Worm (Caenorhabditis elegans): ENCODE measurements around the gene M163.9.

The M163.9 gene

DNA sequence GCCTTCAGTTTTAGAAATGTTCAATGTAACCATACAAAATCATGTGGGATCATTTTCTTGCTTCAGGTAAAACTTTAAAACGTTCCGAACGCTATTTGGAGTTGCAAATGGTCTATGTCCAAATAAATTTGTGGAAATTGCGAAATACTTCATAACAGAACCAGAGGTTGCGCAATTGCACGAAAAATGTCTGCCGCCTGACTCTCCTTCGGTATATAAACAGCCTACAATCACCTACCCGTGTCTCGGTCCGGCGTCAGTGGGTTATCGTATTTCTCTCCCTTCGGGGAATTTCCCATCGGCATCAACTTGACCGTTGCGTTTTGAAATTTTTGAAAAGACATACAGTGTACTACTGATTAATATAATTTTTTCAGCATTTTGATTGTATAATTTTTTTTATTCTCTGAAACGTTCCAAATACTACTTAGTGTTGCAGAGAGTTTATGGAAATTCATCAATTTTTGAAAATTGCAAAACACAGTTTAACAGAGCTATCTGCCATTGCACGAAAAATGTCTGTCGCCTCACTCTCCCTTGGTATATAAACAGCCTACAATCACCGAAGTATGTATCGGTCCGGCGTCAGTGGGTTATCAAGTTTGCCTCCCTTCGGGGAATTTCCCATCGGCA lies 7.4 kb downstream of the M163.9 start:
- no peak for TF ChIP-seq ztf-29 (GFP tag; IDR thresholded peaks at IDR 0.05)
- no peak for TF ChIP-seq med-1 (GFP tag; optimal IDR thresholded peaks at IDR 0.05; ENCODE audit: insufficient read depth)
- TF ChIP-seq ztf-23 (GFP tag; IDR thresholded peaks at IDR 0.05) = no peak
- no peak for TF ChIP-seq cog-1 (tag; optimal IDR thresholded peaks at IDR 0.05)

DNA sequence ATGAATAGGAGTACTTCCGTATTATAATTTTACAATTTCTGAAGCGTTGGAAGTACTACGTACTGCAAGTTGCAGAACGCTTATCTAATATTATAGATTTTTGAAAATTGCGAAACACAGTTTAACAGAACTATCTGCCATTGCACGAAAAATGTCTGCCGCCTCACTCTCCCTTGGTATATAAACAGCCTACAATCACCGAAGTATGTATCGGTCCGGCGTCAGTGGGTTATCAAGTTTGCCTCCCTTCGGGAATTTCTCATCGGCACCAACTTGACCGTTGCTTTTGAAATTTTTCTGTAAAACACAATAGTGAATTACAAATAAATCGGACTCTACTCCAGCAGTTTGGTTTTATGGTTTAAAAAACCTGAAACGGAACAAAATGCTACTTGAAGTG lies 8.0 kb downstream of the M163.9 start:
- TF ChIP-seq ref-1 (GFP tag; conservative IDR thresholded peaks at IDR 0.05) (no peak), ztf-23 (GFP tag; IDR thresholded peaks at IDR 0.05) (no peak), ztf-29 (GFP tag; IDR thresholded peaks at IDR 0.05) (no peak), T22C8.4 (GFP tag; IDR thresholded peaks at IDR 0.05) (no peak), cog-1 (tag; optimal IDR thresholded peaks at IDR 0.05) (no peak), med-1 (GFP tag; optimal IDR thresholded peaks at IDR 0.05; ENCODE audit: insufficient read depth) (no peak), klf-2 (GFP tag; conservative IDR thresholded peaks at IDR 0.05) (no peak), flt-1 (GFP tag; IDR thresholded peaks at IDR 0.05) (no peak), tab-1 (GFP tag; IDR thresholded peaks at IDR 0.05) (no peak)

DNA sequence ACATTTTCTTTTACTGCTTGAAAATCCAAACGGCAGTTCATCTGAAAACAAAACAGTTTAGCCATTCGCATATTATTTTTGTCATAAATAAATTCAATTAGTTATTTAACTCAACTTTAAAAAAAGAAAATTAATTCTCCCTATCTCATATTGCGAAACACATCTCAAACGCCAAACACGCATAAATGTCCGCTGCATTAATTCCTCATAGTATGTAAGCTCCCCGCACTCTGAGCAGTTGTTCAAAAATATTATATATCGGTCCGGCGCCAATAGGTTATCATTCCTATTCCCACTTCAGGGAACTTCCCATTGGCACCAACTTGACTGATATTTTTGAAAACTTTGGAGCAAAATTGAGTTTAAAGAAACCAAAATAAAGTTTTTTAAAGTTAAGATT lies 8.8 kb downstream of the M163.9 start:
- TF ChIP-seq T22C8.4 (GFP tag; IDR thresholded peaks at IDR 0.05) (no peak), ztf-29 (GFP tag; IDR thresholded peaks at IDR 0.05) (no peak), ref-1 (GFP tag; conservative IDR thresholded peaks at IDR 0.05) (no peak), tab-1 (GFP tag; IDR thresholded peaks at IDR 0.05) (no peak), flt-1 (GFP tag; IDR thresholded peaks at IDR 0.05) (no peak), cog-1 (tag; optimal IDR thresholded peaks at IDR 0.05) (no peak), med-1 (GFP tag; optimal IDR thresholded peaks at IDR 0.05; ENCODE audit: insufficient read depth) (no peak), klf-2 (GFP tag; conservative IDR thresholded peaks at IDR 0.05) (no peak)

DNA sequence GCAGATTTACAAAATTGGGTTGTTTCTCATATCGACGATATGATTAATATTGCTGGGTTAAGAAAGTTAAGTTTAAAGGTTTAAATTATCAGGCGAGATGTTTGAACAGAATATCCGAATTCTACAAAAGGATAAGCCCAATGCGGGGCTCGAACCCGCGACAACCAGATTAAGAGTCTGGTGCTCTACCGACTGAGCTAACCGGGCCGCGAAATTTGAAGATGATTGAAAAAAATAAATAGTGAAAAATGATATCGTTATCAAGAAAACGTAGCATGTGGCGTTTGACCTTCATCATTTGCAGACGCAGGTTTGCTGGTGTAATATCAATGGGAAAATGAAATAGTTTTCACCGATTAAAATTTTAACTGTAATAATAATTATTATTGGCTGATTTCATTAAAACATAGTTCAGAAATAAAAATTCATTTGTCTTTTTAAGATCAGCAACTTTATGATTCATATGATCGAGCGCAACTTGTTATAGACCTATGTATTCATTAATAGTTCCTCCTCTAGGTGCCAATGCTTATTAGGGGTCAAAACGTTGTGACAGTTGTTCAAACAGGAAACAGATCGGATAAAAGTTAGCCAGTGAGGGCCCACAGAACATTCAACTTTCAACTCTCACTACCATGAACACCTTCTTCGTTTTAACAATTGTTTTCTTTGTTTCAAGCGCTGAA lies 9.5 kb downstream of the M163.9 start, which contains the start of gene M163.11:
M163.11 (plus strand) TSS at position 636 of the 686 bp plus-strand sequence.
- TF ChIP-seq ztf-23 (GFP tag; IDR thresholded peaks at IDR 0.05) (0 out of 2 replicates have a peak, but pooled peaks have one; percentile 46), tab-1 (GFP tag; IDR thresholded peaks at IDR 0.05) (no peak)

DNA sequence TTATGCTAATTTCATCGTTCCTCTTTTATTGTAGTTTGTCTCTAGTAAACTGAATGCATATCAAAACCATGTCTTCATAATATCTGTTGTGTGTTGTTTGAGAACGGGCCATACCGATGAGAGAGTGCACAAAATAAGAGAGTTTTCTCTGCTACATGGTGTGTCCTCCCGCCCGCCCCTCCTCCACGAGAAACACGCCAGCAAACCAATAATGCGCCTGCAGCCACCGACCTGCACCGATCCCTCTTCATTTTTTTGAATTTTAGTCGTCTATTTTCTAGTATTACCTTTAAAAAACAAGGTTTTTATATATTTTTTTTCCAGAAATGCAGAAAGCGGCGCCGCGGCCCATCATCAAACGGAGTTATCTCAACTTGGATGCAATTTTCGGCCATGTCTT lies 10.9 kb downstream of the M163.9 start, which contains the start of gene gfi-3:
gfi-3 (plus strand) TSS at position 325 of the 400 bp plus-strand sequence.
- peak; percentile 81 for TF ChIP-seq ztf-23 (GFP tag; IDR thresholded peaks at IDR 0.05)
- peak; percentile 40 for TF ChIP-seq med-1 (GFP tag; optimal IDR thresholded peaks at IDR 0.05; ENCODE audit: insufficient read depth)
- peak; percentile 13; the same call in 1 of the 2 replicates for TF ChIP-seq T22C8.4 (GFP tag; IDR thresholded peaks at IDR 0.05)
- TF ChIP-seq ztf-29 (GFP tag; IDR thresholded peaks at IDR 0.05) = no peak
- no peak for TF ChIP-seq tab-1 (GFP tag; IDR thresholded peaks at IDR 0.05)
- TF ChIP-seq cog-1 (tag; optimal IDR thresholded peaks at IDR 0.05) = no peak

DNA sequence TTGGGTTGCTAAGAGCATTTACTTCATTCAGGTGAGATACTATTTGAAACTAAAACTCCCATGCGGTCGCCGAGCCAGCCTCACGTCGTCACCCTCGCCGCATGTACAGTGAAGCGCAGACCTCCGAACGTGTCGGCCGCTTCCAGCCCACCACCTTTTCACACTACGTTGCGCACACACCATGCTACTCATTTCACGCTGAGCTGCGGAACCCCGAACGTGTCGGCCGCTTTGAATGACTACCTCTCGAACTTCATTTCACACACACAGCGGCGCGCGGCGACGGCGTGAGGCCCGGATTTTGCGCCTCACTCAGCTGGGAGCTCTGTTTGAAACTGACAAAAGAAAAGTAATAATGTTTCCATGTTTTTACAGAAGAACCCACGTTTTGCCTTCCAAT lies 12.3 kb downstream of the M163.9 start:
- TF ChIP-seq ztf-29 (GFP tag; IDR thresholded peaks at IDR 0.05) (no peak), ztf-23 (GFP tag; IDR thresholded peaks at IDR 0.05) (no peak), flt-1 (GFP tag; IDR thresholded peaks at IDR 0.05) (no peak), tab-1 (GFP tag; IDR thresholded peaks at IDR 0.05) (no peak), T22C8.4 (GFP tag; IDR thresholded peaks at IDR 0.05) (no peak), med-1 (GFP tag; optimal IDR thresholded peaks at IDR 0.05; ENCODE audit: insufficient read depth) (no peak), ref-1 (GFP tag; conservative IDR thresholded peaks at IDR 0.05) (no peak), cog-1 (tag; optimal IDR thresholded peaks at IDR 0.05) (no peak), klf-2 (GFP tag; conservative IDR thresholded peaks at IDR 0.05) (no peak)

DNA sequence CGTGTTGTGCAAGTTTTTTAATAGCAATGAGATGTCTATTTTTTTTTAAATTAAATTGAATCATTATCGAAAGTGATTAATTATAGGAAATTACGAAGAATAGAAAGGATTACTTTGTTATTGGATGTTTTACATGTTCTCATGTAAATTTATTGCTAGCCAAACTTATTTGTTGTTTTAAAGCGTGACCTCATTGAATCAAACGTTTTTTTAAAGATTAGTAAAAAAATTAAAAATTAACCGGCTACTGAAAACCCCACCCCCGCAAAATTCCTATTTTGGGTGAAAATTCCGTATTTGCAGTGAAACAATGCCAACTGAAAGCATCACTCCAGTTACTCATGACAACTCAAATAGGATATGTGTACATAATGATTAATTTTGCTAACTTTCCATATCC lies 15.4 kb downstream of the M163.9 start, which contains the start of gene M163.8:
M163.8 (plus strand) TSS at position 301 of the 400 bp plus-strand sequence.
- TF ChIP-seq ref-1 (GFP tag; conservative IDR thresholded peaks at IDR 0.05) (no peak), klf-2 (GFP tag; conservative IDR thresholded peaks at IDR 0.05) (no peak)

DNA sequence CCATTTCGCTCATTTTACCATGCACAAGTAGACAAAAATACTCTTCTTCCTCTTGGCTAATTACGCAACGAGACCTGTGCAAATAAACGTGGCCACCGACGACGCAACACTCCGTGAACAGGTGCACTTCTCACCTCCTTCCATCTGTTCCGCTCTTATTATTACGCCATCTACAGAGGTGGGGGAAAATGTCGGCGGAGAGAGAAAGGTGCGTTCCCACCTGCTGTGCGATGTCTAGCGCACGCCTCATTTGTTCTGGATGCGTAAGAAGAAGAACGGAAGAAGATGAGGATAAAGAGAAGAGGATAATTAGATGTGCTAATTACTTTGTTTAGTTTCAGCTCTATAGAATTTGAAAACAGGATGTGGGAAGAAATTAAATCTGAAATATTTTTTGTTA lies 17.1 kb downstream of the M163.9 start:
- no peak for TF ChIP-seq T22C8.4 (GFP tag; IDR thresholded peaks at IDR 0.05)
- no peak for TF ChIP-seq klf-2 (GFP tag; conservative IDR thresholded peaks at IDR 0.05)
- TF ChIP-seq ztf-29 (GFP tag; IDR thresholded peaks at IDR 0.05) = no peak
- no peak for TF ChIP-seq ref-1 (GFP tag; conservative IDR thresholded peaks at IDR 0.05)
- no peak for TF ChIP-seq tab-1 (GFP tag; IDR thresholded peaks at IDR 0.05)
- TF ChIP-seq med-1 (GFP tag; optimal IDR thresholded peaks at IDR 0.05; ENCODE audit: insufficient read depth) = no peak
- no peak for TF ChIP-seq ztf-23 (GFP tag; IDR thresholded peaks at IDR 0.05)
- peak; percentile 70; the same call in 1 of the 2 replicates for TF ChIP-seq flt-1 (GFP tag; IDR thresholded peaks at IDR 0.05)
- TF ChIP-seq cog-1 (tag; optimal IDR thresholded peaks at IDR 0.05) = peak; percentile 17

DNA sequence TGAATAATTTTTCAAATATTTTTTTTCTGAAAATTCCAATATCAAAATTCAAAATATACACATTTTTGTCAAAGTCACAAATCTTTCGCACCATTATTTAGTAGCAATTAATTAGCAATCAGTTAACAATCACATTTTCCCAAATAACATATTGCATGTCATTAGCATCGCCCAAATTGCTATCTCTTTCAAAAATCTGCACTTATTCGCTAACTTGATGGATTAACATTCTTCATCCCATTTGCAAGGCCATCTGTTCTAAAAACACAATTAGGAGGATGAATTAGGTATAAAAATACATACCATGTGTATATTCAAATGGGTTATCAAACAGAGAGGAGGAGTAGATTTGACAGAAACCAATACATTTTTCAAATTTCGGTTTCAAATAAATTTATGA lies 17.9 kb downstream of the M163.9 start:
- TF ChIP-seq ref-1 (GFP tag; conservative IDR thresholded peaks at IDR 0.05) (no peak), klf-2 (GFP tag; conservative IDR thresholded peaks at IDR 0.05) (no peak), T22C8.4 (GFP tag; IDR thresholded peaks at IDR 0.05) (no peak), med-1 (GFP tag; optimal IDR thresholded peaks at IDR 0.05; ENCODE audit: insufficient read depth) (no peak), ztf-29 (GFP tag; IDR thresholded peaks at IDR 0.05) (no peak), ztf-23 (GFP tag; IDR thresholded peaks at IDR 0.05) (no peak), cog-1 (tag; optimal IDR thresholded peaks at IDR 0.05) (no peak), tab-1 (GFP tag; IDR thresholded peaks at IDR 0.05) (no peak), flt-1 (GFP tag; IDR thresholded peaks at IDR 0.05) (no peak)

DNA sequence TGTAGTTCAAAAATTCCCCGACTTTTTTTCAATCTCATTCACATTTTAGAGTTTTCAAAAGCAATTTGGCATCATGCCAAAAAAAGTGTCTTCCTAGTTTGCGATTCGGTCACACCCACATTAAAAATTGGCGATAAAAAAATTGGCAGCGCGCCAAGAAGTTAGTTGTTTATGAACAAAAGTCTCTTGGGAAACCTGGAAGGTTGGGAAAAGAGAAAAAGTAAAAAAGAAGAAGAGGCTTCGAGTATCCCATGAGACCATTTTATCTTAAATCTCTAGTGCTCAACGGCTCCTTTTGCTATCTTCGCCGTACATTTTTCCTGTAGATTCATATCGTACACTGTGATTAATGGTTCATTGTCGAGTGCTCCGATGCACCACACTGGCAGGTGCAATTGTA lies 18.4 kb downstream of the M163.9 start:
- TF ChIP-seq ref-1 (GFP tag; conservative IDR thresholded peaks at IDR 0.05) (no peak), T22C8.4 (GFP tag; IDR thresholded peaks at IDR 0.05) (no peak), med-1 (GFP tag; optimal IDR thresholded peaks at IDR 0.05; ENCODE audit: insufficient read depth) (no peak), tab-1 (GFP tag; IDR thresholded peaks at IDR 0.05) (no peak), ztf-29 (GFP tag; IDR thresholded peaks at IDR 0.05) (no peak), cog-1 (tag; optimal IDR thresholded peaks at IDR 0.05) (no peak), ztf-23 (GFP tag; IDR thresholded peaks at IDR 0.05) (no peak), klf-2 (GFP tag; conservative IDR thresholded peaks at IDR 0.05) (no peak), flt-1 (GFP tag; IDR thresholded peaks at IDR 0.05) (no peak)
